ENCODE assay signal across 4 worm cellular contexts in the genomic region with DNA sequence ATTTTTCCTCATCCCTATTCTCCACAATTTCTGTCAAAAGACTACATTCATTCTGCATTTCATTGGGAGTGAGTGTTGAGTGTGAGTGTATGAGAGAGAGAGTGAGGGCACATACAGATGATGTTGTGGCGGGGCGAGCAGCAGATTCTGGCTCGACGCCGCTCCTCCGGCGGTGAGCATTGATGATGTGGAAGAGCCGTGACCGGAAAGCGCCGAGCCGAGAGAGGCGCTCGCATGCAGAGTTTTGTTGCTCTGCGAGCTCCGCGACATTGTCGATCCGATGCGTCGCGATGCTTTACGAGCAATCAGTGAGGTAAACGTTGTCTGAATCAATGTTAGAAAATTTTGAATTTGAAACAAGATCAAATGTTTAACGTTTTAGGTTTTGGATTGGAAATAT.
TF ChIP-seq lines count a peak whose summit lies in the region.

No protein-coding gene starts in this region.

TF ChIP-seq in whole organism, L1 larva, 84 proteins besides CTCF, POLR2A, EP300 and RAD21:
- TF ChIP-seq fkh-10 (GFP tag; optimal IDR thresholded peaks at IDR 0.05; lab: Kevin White, UChicago) = peak; percentile 3
- TF ChIP-seq nhr-84 (tag; optimal IDR thresholded peaks at IDR 0.05; lab: Kevin White, UChicago) = no peak
- no peak for TF ChIP-seq xbp-1 (tag; optimal IDR thresholded peaks at IDR 0.05; lab: Kevin White, UChicago)
- no peak for TF ChIP-seq nhr-20 (tag; optimal IDR thresholded peaks at IDR 0.05; lab: Kevin White, UChicago)
- no peak for TF ChIP-seq sptf-1 (tag; optimal IDR thresholded peaks at IDR 0.05; lab: Kevin White, UChicago)
- peak; percentile 45 for TF ChIP-seq lin-14 (GFP tag; optimal IDR thresholded peaks at IDR 0.05; lab: Kevin White, UChicago)
- TF ChIP-seq unc-86 (tag; optimal IDR thresholded peaks at IDR 0.05; lab: Kevin White, UChicago) = no peak
- no peak for TF ChIP-seq ztf-4 (tag; optimal IDR thresholded peaks at IDR 0.05; lab: Kevin White, UChicago)
- no peak for TF ChIP-seq mab-9 (GFP tag; IDR thresholded peaks at IDR 0.05; lab: Robert Waterston, UW)
- TF ChIP-seq irx-1 (tag; optimal IDR thresholded peaks at IDR 0.05; lab: Kevin White, UChicago) = no peak
- TF ChIP-seq dpl-1 (GFP tag; optimal IDR thresholded peaks at IDR 0.05; lab: Kevin White, UChicago) = peak in 1 of 3 experiments; percentile 0
- no peak for TF ChIP-seq unc-30 (tag; optimal IDR thresholded peaks at IDR 0.05; lab: Kevin White, UChicago)
- TF ChIP-seq ceh-82 (tag; optimal IDR thresholded peaks at IDR 0.05; lab: Kevin White, UChicago) = peak in 1 of 3 experiments; percentile 19

TF ChIP-seq in whole organism, L3 larva, 47 proteins besides CTCF, POLR2A, EP300 and RAD21:
- peak; percentile 20 for TF ChIP-seq nfya-1 (tag; optimal IDR thresholded peaks at IDR 0.05; lab: Kevin White, UChicago; ENCODE audit: insufficient read depth)
- no peak for TF ChIP-seq lin-39 (tag; optimal IDR thresholded peaks at IDR 0.05; lab: Kevin White, UChicago)
TF ChIP-seq in whole organism, L3 larva: peak in this region for 1.

TF ChIP-seq in whole organism, L4 larva, 104 proteins besides CTCF, POLR2A, EP300 and RAD21:
- TF ChIP-seq dmd-6 (GFP tag; IDR thresholded peaks at IDR 0.05; lab: Robert Waterston, UW) (no peak), aha-1 (tag; lab: Kevin White, UChicago) (peak; percentile 27), dmd-8 (GFP tag; IDR thresholded peaks at IDR 0.05; lab: Robert Waterston, UW) (0 out of 2 replicates have a peak, but pooled peaks have one; percentile 38), ctbp-1 (GFP tag; IDR thresholded peaks at IDR 0.05; lab: Robert Waterston, UW) (0 out of 2 replicates have a peak, but pooled peaks have one; percentile 14), ama-1 (optimal IDR thresholded peaks at IDR 0.05; lab: Kevin White, UChicago) (no peak), set-16 (GFP tag; IDR thresholded peaks at IDR 0.05; lab: Robert Waterston, UW) (peak; percentile 93), egl-43 (GFP tag; IDR thresholded peaks at IDR 0.05; lab: Robert Waterston, UW) (peak; percentile 42; the same call in 1 of the 2 replicates), F10B5.3 (tag; optimal IDR thresholded peaks at IDR 0.05; lab: Kevin White, UChicago) (no peak)
TF ChIP-seq in whole organism, L4 larva: peak in this region for 5.

TF ChIP-seq in whole organism, young adult, 124 proteins besides CTCF, POLR2A, EP300 and RAD21:
- TF ChIP-seq F55B11.4 (tag; optimal IDR thresholded peaks at IDR 0.05; lab: Kevin White, UChicago; ENCODE audit: borderline replicate concordance, insufficient read depth) = no peak
- TF ChIP-seq B0336.3 (GFP tag; IDR thresholded peaks at IDR 0.05; lab: Robert Waterston, UW) = no peak
- TF ChIP-seq egrh-3 (GFP tag; IDR thresholded peaks at IDR 0.05; lab: Robert Waterston, UW) = peak; percentile 81; the same call in 1 of the 2 replicates
- TF ChIP-seq ceh-27 (GFP tag; optimal IDR thresholded peaks at IDR 0.05; lab: Kevin White, UChicago) = no peak
- no peak for TF ChIP-seq fkh-3 (tag; optimal IDR thresholded peaks at IDR 0.05; lab: Kevin White, UChicago)
- TF ChIP-seq egl-18 (GFP tag; IDR thresholded peaks at IDR 0.05; lab: Robert Waterston, UW) = no peak
- no peak for TF ChIP-seq unc-130 (GFP tag; optimal IDR thresholded peaks at IDR 0.05; lab: Kevin White, UChicago)
- 0 out of 2 replicates have a peak, but pooled peaks have one; percentile 4 for TF ChIP-seq hmg-1.2 (GFP tag; IDR thresholded peaks at IDR 0.05; lab: Robert Waterston, UW)
- TF ChIP-seq nhr-80 (tag; optimal IDR thresholded peaks at IDR 0.05; lab: Kevin White, UChicago) = no peak
TF ChIP-seq in whole organism, young adult: peak in this region for 2.
